Worm (Caenorhabditis elegans) whole organism, young adult: ENCODE results near the gene mdt-28.

Experiments
- B0035.1 ChIP-seq: sonication (generic microtip); optimal IDR thresholded peaks from 2 replicates; lab custom pipeline; 2016; ENCODE audit warnings: missing genetic modification characterization, mild to moderate bottlenecking, missing compliant biosample characterization, missing genotype, missing genetic modification reagents
- B0261.1 ChIP-seq: sonication (generic microtip); optimal IDR thresholded peaks from 2 replicates; lab custom pipeline; 2016; ENCODE audit warnings: mild to moderate bottlenecking, missing genetic modification characterization, moderate library complexity, missing compliant biosample characterization
- F10E7.11 ChIP-seq: sonication (generic microtip); optimal IDR thresholded peaks from 2 replicates; lab custom pipeline; 2017; ENCODE audit warnings: mild to moderate bottlenecking, missing genetic modification characterization, moderate library complexity, missing compliant biosample characterization
- F23B12.7 ChIP-seq: sonication (generic microtip); optimal IDR thresholded peaks from 2 replicates; lab custom pipeline; 2017; ENCODE audit warnings: missing genetic modification characterization, mild to moderate bottlenecking, missing compliant biosample characterization, antibody characterized with exemption, moderate library complexity; ENCODE audit not compliant: insufficient read depth
- F39B2.1 ChIP-seq: fragments of 200-800 bp; sonication (Bioruptor generic); IDR thresholded peaks from 2 replicates; pipeline ENCODE4 v1.3.6; 2022; ENCODE audit warnings: missing genetic modification reagents, missing genetic modification characterization, missing compliant biosample characterization
- F55B11.4 ChIP-seq: sonication (generic microtip); optimal IDR thresholded peaks from 2 replicates; lab custom pipeline; 2016; ENCODE audit warnings: missing compliant biosample characterization, missing genetic modification characterization, borderline replicate concordance; ENCODE audit not compliant: insufficient read depth
- F57A8.1 ChIP-seq: fragments of 200-800 bp; sonication (Bioruptor generic); optimal IDR thresholded peaks from 2 replicates; lab custom pipeline; 2018; ENCODE audit warnings: mild to moderate bottlenecking, missing genetic modification characterization, moderate library complexity, missing compliant biosample characterization
- K12H6.12 ChIP-seq: fragments of 200-800 bp; sonication (Bioruptor generic); optimal IDR thresholded peaks from 2 replicates; lab custom pipeline; 2018; ENCODE audit warnings: mild to moderate bottlenecking, missing genetic modification characterization, missing compliant biosample characterization
- Y56A3A.18 ChIP-seq: fragments of 200-800 bp; sonication (Bioruptor generic); IDR thresholded peaks from 2 replicates; pipeline ENCODE4 v1.3.6; 2022; ENCODE audit warnings: missing genetic modification reagents, missing genetic modification characterization, missing compliant biosample characterization
- Y95B8A.8 ChIP-seq: fragments of 200-800 bp; sonication (Bioruptor generic); IDR thresholded peaks from 2 replicates; pipeline ENCODE4 v1.3.6; 2022; ENCODE audit warnings: missing genetic modification reagents, missing genetic modification characterization, missing compliant biosample characterization
- akir-1 ChIP-seq: fragments of 200-800 bp; sonication (Bioruptor generic); optimal IDR thresholded peaks from 2 replicates; lab custom pipeline; 2018; ENCODE audit warnings: mild to moderate bottlenecking, missing genetic modification characterization, moderate library complexity, missing compliant biosample characterization
- aptf-3 ChIP-seq: fragments of 200-800 bp; sonication (Bioruptor generic); IDR thresholded peaks from 2 replicates; pipeline ENCODE4 v1.3.6; 2022; ENCODE audit warnings: missing genetic modification characterization, missing compliant biosample characterization
- attf-5 ChIP-seq: fragments of 200-800 bp; sonication (Bioruptor generic); optimal IDR thresholded peaks from 2 replicates; lab custom pipeline; 2018; ENCODE audit warnings: mild to moderate bottlenecking, missing genetic modification characterization, missing compliant biosample characterization
- attf-6 ChIP-seq: fragments of 200-800 bp; sonication (Bioruptor generic); IDR thresholded peaks from 2 replicates; pipeline ENCODE4 v1.3.6; 2022; ENCODE audit warnings: missing genetic modification reagents, missing genetic modification characterization, missing compliant biosample characterization
- ceh-27 ChIP-seq: fragments of 200-800 bp; sonication (Bioruptor generic); optimal IDR thresholded peaks from 2 replicates; lab custom pipeline; 2018; ENCODE audit warnings: mild to moderate bottlenecking, missing genetic modification characterization, moderate library complexity, missing compliant biosample characterization
- ceh-58 ChIP-seq: fragments of 200-800 bp; sonication (Bioruptor generic); IDR thresholded peaks from 2 replicates; pipeline ENCODE4 v1.3.6; 2022; ENCODE audit warnings: missing genetic modification characterization, missing compliant biosample characterization
- egrh-3 ChIP-seq: fragments of 200-800 bp; sonication (Bioruptor generic); IDR thresholded peaks from 2 replicates; pipeline ENCODE4 v1.3.6; 2022; ENCODE audit warnings: missing genetic modification reagents, missing genetic modification characterization, missing compliant biosample characterization
- ekl-4 ChIP-seq: fragments of 200-800 bp; sonication (Bioruptor generic); IDR thresholded peaks from 2 replicates; pipeline ENCODE4 v1.3.6; 2022; ENCODE audit warnings: missing genetic modification reagents, missing genetic modification characterization, missing compliant biosample characterization
- gei-17 ChIP-seq: fragments of 200-800 bp; sonication (Bioruptor generic); optimal IDR thresholded peaks from 2 replicates; lab custom pipeline; 2018; ENCODE audit warnings: mild to moderate bottlenecking, missing genetic modification characterization, missing compliant biosample characterization
- hmg-1.2 ChIP-seq: fragments of 200-800 bp; sonication (Bioruptor generic); IDR thresholded peaks from 2 replicates; pipeline ENCODE4 v1.3.6; 2022; ENCODE audit warnings: missing genetic modification reagents, missing genetic modification characterization, missing compliant biosample characterization
- hrde-1 ChIP-seq: sonication (generic microtip); optimal IDR thresholded peaks from 2 replicates; lab custom pipeline; 2016; ENCODE audit warnings: missing genetic modification characterization, mild to moderate bottlenecking, missing compliant biosample characterization, moderate library complexity, missing genotype, missing genetic modification reagents, borderline replicate concordance
- lag-1 ChIP-seq: fragments of 200-800 bp; sonication (Bioruptor generic); IDR thresholded peaks from 2 replicates; pipeline ENCODE4 v1.3.6; 2022; ENCODE audit warnings: missing genetic modification reagents, missing genetic modification characterization, missing compliant biosample characterization
- lin-35 ChIP-seq, 3 experiments: fragments of 150-350 bp in 2 of 3; sonication (generic microtip) in 1 of 3; optimal IDR thresholded peaks; 2 replicates each; lab custom pipeline; 2014 to 2018; ENCODE audit warnings: missing biosample characterization in 3 of 3, missing genetic modification characterization in 3 of 3, missing genetic modification reagents in 3 of 3
- lin-40 ChIP-seq: sonication (generic microtip); optimal IDR thresholded peaks from 2 replicates; lab custom pipeline; 2016; ENCODE audit warnings: missing genetic modification characterization, mild to moderate bottlenecking, missing compliant biosample characterization, missing genotype, missing genetic modification reagents
- lir-1 ChIP-seq: fragments of 200-800 bp; sonication (Bioruptor generic); conservative IDR thresholded peaks from 2 replicates; pipeline ENCODE4 v1.3.6; 2022; ENCODE audit warnings: missing genetic modification reagents, missing genetic modification characterization, missing compliant biosample characterization
- madf-3 ChIP-seq: fragments of 200-800 bp; sonication (Bioruptor generic); IDR thresholded peaks from 2 replicates; pipeline ENCODE4 v1.3.6; 2022; ENCODE audit warnings: missing genetic modification reagents, missing genetic modification characterization, missing compliant biosample characterization
- madf-8 ChIP-seq: fragments of 200-800 bp; sonication (Bioruptor generic); conservative IDR thresholded peaks from 2 replicates; pipeline ENCODE4 v1.3.6; 2022; ENCODE audit warnings: missing genetic modification reagents, missing genetic modification characterization, missing compliant biosample characterization
- mel-28 ChIP-seq: sonication (generic microtip); optimal IDR thresholded peaks from 2 replicates; lab custom pipeline; 2016; ENCODE audit warnings: borderline replicate concordance, mild to moderate bottlenecking, missing genetic modification characterization, missing compliant biosample characterization
- mes-4 ChIP-seq: sonication (generic microtip); optimal IDR thresholded peaks from 2 replicates; lab custom pipeline; 2016; ENCODE audit warnings: missing genotype, missing genetic modification characterization, missing compliant biosample characterization
- nfya-1 ChIP-seq: sonication (generic microtip); optimal IDR thresholded peaks from 2 replicates; lab custom pipeline; 2017; ENCODE audit warnings: antibody characterized with exemption, missing compliant biosample characterization, missing genetic modification characterization, borderline replicate concordance; ENCODE audit not compliant: insufficient read depth
- nhr-120 ChIP-seq: fragments of 200-800 bp; sonication (Bioruptor generic); IDR thresholded peaks from 2 replicates; pipeline ENCODE4 v1.3.6; 2022; ENCODE audit warnings: missing genetic modification characterization, missing compliant biosample characterization
- nhr-27 ChIP-seq: fragments of 200-800 bp; sonication (Bioruptor generic); optimal IDR thresholded peaks from 2 replicates; lab custom pipeline; 2018; ENCODE audit warnings: mild to moderate bottlenecking, missing genetic modification characterization, moderate library complexity, missing compliant biosample characterization
- nhr-80 ChIP-seq: sonication (generic microtip); optimal IDR thresholded peaks from 2 replicates; lab custom pipeline; 2016; ENCODE audit warnings: missing genetic modification characterization, missing compliant biosample characterization
- pbrm-1 ChIP-seq: fragments of 200-800 bp; sonication (Bioruptor generic); IDR thresholded peaks from 2 replicates; pipeline ENCODE4 v1.3.6; 2022; ENCODE audit warnings: missing genetic modification reagents, missing genetic modification characterization, missing compliant biosample characterization
- pha-4 ChIP-seq: fragments of 150-350 bp; sonication (generic microtip); optimal IDR thresholded peaks from 2 replicates; lab custom pipeline; 2014; ENCODE audit warnings: missing biosample characterization, missing genetic modification reagents, missing genetic modification characterization
- repo-1 ChIP-seq: sonication (generic microtip); optimal IDR thresholded peaks from 2 replicates; lab custom pipeline; 2017; ENCODE audit warnings: mild to moderate bottlenecking, missing genetic modification characterization, missing compliant biosample characterization
- sea-2 ChIP-seq: fragments of 200-800 bp; sonication (Bioruptor generic); IDR thresholded peaks from 2 replicates; pipeline ENCODE4 v1.3.6; 2022; ENCODE audit warnings: missing genetic modification characterization, missing compliant biosample characterization
- snpc-1.1 ChIP-seq: sonication (generic microtip); optimal IDR thresholded peaks from 2 replicates; lab custom pipeline; 2017; ENCODE audit warnings: missing genetic modification characterization, mild to moderate bottlenecking, missing compliant biosample characterization, antibody characterized with exemption, moderate library complexity, missing genotype, missing genetic modification reagents; ENCODE audit not compliant: insufficient read depth
- somi-1 ChIP-seq: fragments of 200-800 bp; sonication (Bioruptor generic); optimal IDR thresholded peaks from 2 replicates; lab custom pipeline; 2018; ENCODE audit warnings: mild to moderate bottlenecking, missing genetic modification characterization, missing compliant biosample characterization
- tbp1 ChIP-seq: fragments of 200-800 bp; sonication (Bioruptor generic); optimal IDR thresholded peaks from 2 replicates; lab custom pipeline; 2018; ENCODE audit warnings: mild to moderate bottlenecking, missing genetic modification characterization, missing compliant biosample characterization
- tlf-1 ChIP-seq: fragments of 200-800 bp; sonication (Bioruptor generic); optimal IDR thresholded peaks from 2 replicates; lab custom pipeline; 2018; ENCODE audit warnings: mild to moderate bottlenecking, missing genetic modification characterization, missing compliant biosample characterization
- xnd-1 ChIP-seq: sonication (generic microtip); optimal IDR thresholded peaks from 2 replicates; lab custom pipeline; 2016; ENCODE audit warnings: missing genotype, missing genetic modification reagents, missing genetic modification characterization, missing compliant biosample characterization
- zfh-2 ChIP-seq: fragments of 200-800 bp; sonication (Bioruptor generic); conservative IDR thresholded peaks from 2 replicates; pipeline ENCODE4 v1.3.6; 2022; ENCODE audit warnings: missing genetic modification reagents, missing genetic modification characterization, missing compliant biosample characterization
- zim-3 ChIP-seq: sonication (generic microtip); optimal IDR thresholded peaks from 2 replicates; lab custom pipeline; 2017; ENCODE audit warnings: mild to moderate bottlenecking, missing genetic modification characterization, moderate library complexity, missing compliant biosample characterization
- ztf-22 ChIP-seq: fragments of 200-800 bp; sonication (Bioruptor generic); optimal IDR thresholded peaks from 2 replicates; lab custom pipeline; 2018; ENCODE audit warnings: mild to moderate bottlenecking, missing genetic modification characterization, moderate library complexity, missing compliant biosample characterization
- ztf-25 ChIP-seq: fragments of 200-800 bp; sonication (Bioruptor generic); IDR thresholded peaks from 2 replicates; pipeline ENCODE4 v1.3.6; 2022; ENCODE audit warnings: missing genetic modification reagents, missing genetic modification characterization, missing compliant biosample characterization
- ztf-26 ChIP-seq: sonication (generic microtip); optimal IDR thresholded peaks from 2 replicates; lab custom pipeline; 2017; ENCODE audit warnings: missing genetic modification characterization, missing compliant biosample characterization
- ztf-28 ChIP-seq: fragments of 200-800 bp; sonication (Bioruptor generic); IDR thresholded peaks from 2 replicates; pipeline ENCODE4 v1.3.6; 2022; ENCODE audit warnings: missing genetic modification reagents, missing genetic modification characterization, missing compliant biosample characterization

Gene mdt-28

DNA sequence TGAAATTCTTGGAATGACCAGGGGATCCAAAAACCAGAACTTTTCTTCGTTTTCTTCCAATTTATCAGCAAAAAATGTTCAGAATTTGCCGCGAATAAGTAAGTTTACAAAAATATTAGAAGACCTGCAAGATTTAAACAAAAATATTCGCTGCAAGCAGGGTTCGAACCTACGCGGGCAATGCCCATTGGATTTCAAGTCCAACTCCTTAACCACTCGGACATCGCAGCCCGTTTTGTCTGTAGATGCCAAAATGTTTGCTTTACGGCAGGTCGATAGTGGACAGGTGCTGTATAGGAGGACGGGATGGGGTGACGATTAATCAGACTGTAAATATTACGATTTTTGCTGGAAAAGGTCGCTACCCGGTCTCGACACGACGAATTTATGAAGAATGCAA is 27.5 kb downstream of the mdt-28 start (continued):
- TF ChIP-seq egrh-3 (GFP tag; lab: Robert Waterston, UW): no peak
- peak; percentile 13 for TF ChIP-seq zim-3 (tag; lab: Kevin White, UChicago)
- TF ChIP-seq ceh-58 (GFP tag; lab: Robert Waterston, UW): no peak
- 0 out of 2 replicates have a peak, but pooled peaks have one; percentile 49 for TF ChIP-seq Y95B8A.8 (GFP tag; lab: Robert Waterston, UW)
- 0 out of 2 replicates have a peak, but pooled peaks have one; percentile 67 for TF ChIP-seq nhr-120 (GFP tag; lab: Robert Waterston, UW)
- no peak for TF ChIP-seq tlf-1
- TF ChIP-seq F55B11.4: no peak
- no peak for TF ChIP-seq lir-1
- TF ChIP-seq somi-1: no peak
- TF ChIP-seq F57A8.1 (GFP tag; lab: Kevin White, UChicago): no peak
- TF ChIP-seq K12H6.12 (tag; lab: Kevin White, UChicago): no peak
- peak; percentile 7 for TF ChIP-seq mes-4 (tag; lab: Kevin White, UChicago)
- no peak for TF ChIP-seq ekl-4
- no peak for TF ChIP-seq gei-17 (GFP tag; lab: Kevin White, UChicago)
- TF ChIP-seq snpc-1.1 (tag; lab: Kevin White, UChicago): no peak
- TF ChIP-seq ztf-25 (GFP tag; lab: Robert Waterston, UW): 0 out of 2 replicates have a peak, but pooled peaks have one; percentile 56
- no peak for TF ChIP-seq nhr-27 (tag; lab: Kevin White, UChicago)
- no peak for TF ChIP-seq lin-35 (GFP tag; optimal IDR thresholded peaks at IDR 0.05; lab: Kevin White, UChicago)
- peak; percentile 90 for TF ChIP-seq B0261.1 (tag; lab: Kevin White, UChicago)
- TF ChIP-seq Y56A3A.18 (GFP tag; lab: Robert Waterston, UW): 0 out of 2 replicates have a peak, but pooled peaks have one; percentile 59
- TF ChIP-seq zfh-2 (GFP tag; lab: Robert Waterston, UW): no peak
- no peak for TF ChIP-seq madf-8
- no peak for TF ChIP-seq xnd-1 (tag; lab: Kevin White, UChicago)
- TF ChIP-seq lag-1 (GFP tag; lab: Robert Waterston, UW): no peak
- no peak for TF ChIP-seq B0035.1 (tag; lab: Kevin White, UChicago)
- no peak for TF ChIP-seq akir-1
- TF ChIP-seq hrde-1 (tag; lab: Kevin White, UChicago): no peak
- TF ChIP-seq pbrm-1 (GFP tag; lab: Robert Waterston, UW): 0 out of 2 replicates have a peak, but pooled peaks have one; percentile 56
- peak; percentile 25 for TF ChIP-seq F23B12.7 (tag; lab: Kevin White, UChicago)
- no peak for TF ChIP-seq attf-6 (GFP tag; lab: Robert Waterston, UW)
- TF ChIP-seq ceh-27: peak; percentile 15
- no peak for TF ChIP-seq mel-28
- TF ChIP-seq madf-3 (GFP tag; lab: Robert Waterston, UW): 0 out of 2 replicates have a peak, but pooled peaks have one; percentile 54
- TF ChIP-seq repo-1 (tag; lab: Kevin White, UChicago): peak; percentile 36
- TF ChIP-seq nhr-80 (tag; lab: Kevin White, UChicago): peak; percentile 22
- TF ChIP-seq aptf-3 (GFP tag; lab: Robert Waterston, UW): no peak
- TF ChIP-seq hmg-1.2 (GFP tag; lab: Robert Waterston, UW): no peak; the same call in 1 of the 2 replicates
- TF ChIP-seq tbp1 (GFP tag; lab: Kevin White, UChicago): peak; percentile 95
- TF ChIP-seq F10E7.11 (tag; lab: Kevin White, UChicago): no peak
- TF ChIP-seq ztf-28 (GFP tag; lab: Robert Waterston, UW): no peak
- TF ChIP-seq nfya-1 (tag; lab: Kevin White, UChicago): no peak
- TF ChIP-seq F39B2.1 (GFP tag; lab: Robert Waterston, UW): no peak
- no peak for TF ChIP-seq pha-4 (tag; lab: Kevin White, UChicago)
- TF ChIP-seq ztf-22: no peak
- peak; percentile 23 for TF ChIP-seq ztf-26 (tag; lab: Kevin White, UChicago)
- no peak for TF ChIP-seq lin-40 (tag; lab: Kevin White, UChicago)
- peak; percentile 43 for TF ChIP-seq attf-5
- TF ChIP-seq sea-2 (GFP tag; lab: Robert Waterston, UW): no peak
